Fruit fly (Drosophila melanogaster): ENCODE measurements around the gene mrva.

DNA sequence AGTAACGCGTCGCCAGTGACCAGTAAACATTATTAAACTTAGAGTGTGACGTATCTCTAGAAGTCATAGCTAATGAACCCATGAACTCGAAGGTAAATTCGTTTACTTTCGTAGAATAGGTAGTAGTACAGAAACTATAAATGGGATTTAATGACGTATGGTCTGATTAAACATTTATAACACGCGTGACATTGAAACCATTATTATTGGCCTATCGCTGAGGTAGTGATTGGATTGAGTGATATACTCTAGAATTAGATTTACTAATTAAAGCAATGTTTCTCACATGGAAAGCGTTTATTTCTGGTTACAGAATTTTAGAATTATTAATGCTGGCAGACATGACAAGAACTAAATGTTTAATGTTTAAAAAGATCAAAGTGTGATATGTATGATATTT is 48.2 kb upstream of the mrva start:
- TF ChIP-seq psq (GFP tag; optimal IDR thresholded peaks at IDR 0.05) (no peak), ey (GFP tag; optimal IDR thresholded peaks at IDR 0.05) (no peak), Rel (GFP tag; optimal IDR thresholded peaks at IDR 0.05) (no peak), Rel (tag; optimal IDR thresholded peaks at IDR 0.05) (no peak), OdsH (GFP tag; optimal IDR thresholded peaks at IDR 0.05) (no peak), br (GFP tag; optimal IDR thresholded peaks at IDR 0.05) (no peak), CrebA (GFP tag; optimal IDR thresholded peaks at IDR 0.05; ENCODE audit: borderline replicate concordance) (no peak), Dif (GFP tag; optimal IDR thresholded peaks at IDR 0.05; ENCODE audit: partially characterized antibody) (no peak)
